Worm (Caenorhabditis elegans) whole organism, young adult: ENCODE measurements around the gene scl-7.

Experiments used
- F39B2.1 ChIP-seq: fragments of 200-800 bp; sonication (Bioruptor generic); IDR thresholded peaks from 2 replicates; pipeline ENCODE4 v1.3.6; 2022; ENCODE audit warnings: missing genetic modification reagents, missing genetic modification characterization, missing compliant biosample characterization
- gei-17 ChIP-seq: fragments of 200-800 bp; sonication (Bioruptor generic); optimal IDR thresholded peaks from 2 replicates; lab custom pipeline; 2018; ENCODE audit warnings: mild to moderate bottlenecking, missing genetic modification characterization, missing compliant biosample characterization
- snpc-4 ChIP-seq, 5 experiments: fragments of 150-350 bp in 1 of 5; sonication (generic microtip) in 4 of 5; optimal IDR thresholded peaks; 2 replicates each; lab custom pipeline; 2014 to 2018; ENCODE audit warnings: missing genetic modification characterization in 5 of 5, missing biosample characterization in 3 of 5, antibody characterized with exemption in 2 of 5, mild to moderate bottlenecking in 2 of 5, missing compliant biosample characterization in 2 of 5, missing genotype in 2 of 5, moderate library complexity in 2 of 5, missing genetic modification reagents in 1 of 5
- unc-62 ChIP-seq: fragments of 150-350 bp; optimal IDR thresholded peaks from 2 replicates; lab custom pipeline; 2014; ENCODE audit warnings: missing biosample characterization, missing genetic modification reagents, missing genetic modification characterization

ce11 chrIV:13067200-13067599 lies 3.0 kb upstream of the scl-7 start, which contains the start of gene col-131:
- TF ChIP-seq snpc-4 (GFP tag; optimal IDR thresholded peaks at IDR 0.05; lab: Kevin White, UChicago) (no peak), snpc-4 (tag; optimal IDR thresholded peaks at IDR 0.05; lab: Kevin White, UChicago) (no peak), F39B2.1 (GFP tag; lab: Robert Waterston, UW) (no peak), gei-17 (GFP tag; lab: Kevin White, UChicago) (no peak), unc-62 (GFP tag; lab: Kevin White, UChicago) (no peak)
